Worm (Caenorhabditis elegans): ENCODE measurements around the gene cec-8.
"Not testable (repeated sequence)": the region's sequence is repeated elsewhere in the genome, so short reads cannot be mapped to it uniquely, and the experiment has no call there.

The cec-8 gene

ce11 chrIII:418649-419048 is 10.5 kb upstream of the cec-8 start, which contains the start of gene stim-1:
Gene stim-1 (minus strand): TSS chrIII:418749.
- no peak for TF ChIP-seq xnd-1 (tag; optimal IDR thresholded peaks at IDR 0.05)
- TF ChIP-seq ets-4 (GFP tag; optimal IDR thresholded peaks at IDR 0.05) = no peak
- no peak for TF ChIP-seq madf-6 (GFP tag; IDR thresholded peaks at IDR 0.05)
- TF ChIP-seq F49E8.2 (tag; optimal IDR thresholded peaks at IDR 0.05; ENCODE audit: insufficient read depth) = no peak
- TF ChIP-seq tbx-9 (tag; optimal IDR thresholded peaks at IDR 0.05; ENCODE audit: borderline replicate concordance) = no peak

DNA sequence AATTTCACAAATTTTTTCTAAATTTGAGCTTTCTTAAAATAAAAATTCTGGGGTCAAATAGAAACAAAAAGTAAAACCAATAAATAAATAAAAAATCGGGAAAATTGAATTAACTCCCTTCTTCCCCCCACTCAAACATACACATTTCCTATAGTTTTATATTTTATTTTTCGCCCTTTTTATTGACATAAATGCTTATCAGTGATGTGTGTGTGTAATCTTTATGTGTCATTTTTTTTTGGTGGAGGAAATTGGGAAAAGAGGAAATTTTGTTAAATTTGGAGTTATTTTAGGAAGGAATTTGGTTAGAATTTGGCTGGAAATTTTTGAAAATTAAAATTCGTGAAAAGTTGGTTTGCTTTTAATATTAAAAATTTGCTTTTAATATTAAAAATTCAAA is 6.6 kb upstream of the cec-8 start:
- no peak for TF ChIP-seq ekl-4 (GFP tag; IDR thresholded peaks at IDR 0.05)
- TF ChIP-seq ceh-27 (GFP tag; optimal IDR thresholded peaks at IDR 0.05) = no peak
- TF ChIP-seq snpc-4 (GFP tag; optimal IDR thresholded peaks at IDR 0.05) = no peak
- no peak for TF ChIP-seq snpc-4 (tag; optimal IDR thresholded peaks at IDR 0.05)
- no peak for TF ChIP-seq tbp1 (GFP tag; optimal IDR thresholded peaks at IDR 0.05)
- no peak for TF ChIP-seq K12H6.12 (tag; optimal IDR thresholded peaks at IDR 0.05)
- TF ChIP-seq Y53F4B.3 (GFP tag; IDR thresholded peaks at IDR 0.05) = no peak
- no peak for TF ChIP-seq snpc-3.4 (tag; optimal IDR thresholded peaks at IDR 0.05)
- no peak for TF ChIP-seq atf-7 (tag; optimal IDR thresholded peaks at IDR 0.05)
- no peak for TF ChIP-seq mcd-1 (GFP tag; IDR thresholded peaks at IDR 0.05)
- no peak for TF ChIP-seq Y56A3A.18 (GFP tag; IDR thresholded peaks at IDR 0.05)
- TF ChIP-seq T26A5.8 (tag; optimal IDR thresholded peaks at IDR 0.05) = no peak
- TF ChIP-seq F49E8.2 (tag; optimal IDR thresholded peaks at IDR 0.05; ENCODE audit: insufficient read depth) = no peak
- no peak for TF ChIP-seq Y53G8AR.9 (GFP tag; conservative IDR thresholded peaks at IDR 0.05)

DNA sequence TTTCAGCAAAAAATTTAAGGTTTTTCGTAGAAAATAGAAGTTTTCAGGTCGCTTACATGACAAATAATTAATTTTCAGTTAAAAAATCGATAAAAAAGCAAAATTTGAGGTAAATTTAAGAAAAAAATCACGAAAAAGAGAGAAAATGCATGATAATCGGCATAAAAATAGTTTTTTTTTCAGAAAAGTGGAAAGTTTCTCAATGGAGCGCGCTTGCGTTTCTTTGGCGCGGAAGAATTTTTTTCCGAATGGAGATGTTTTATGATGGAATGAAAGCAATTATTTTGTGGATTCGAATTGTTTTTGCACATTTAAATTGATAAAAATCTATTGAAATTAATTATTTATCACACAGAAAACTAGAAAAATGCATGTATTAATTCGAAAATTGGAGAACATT is 5.3 kb upstream of the cec-8 start:
- TF ChIP-seq efl-1 (GFP tag; optimal IDR thresholded peaks at IDR 0.05) (peak; percentile 44), dpl-1 (GFP tag; optimal IDR thresholded peaks at IDR 0.05) (peak; percentile 7), mcd-1 (GFP tag; IDR thresholded peaks at IDR 0.05) (peak; percentile 45; the same call in 1 of the 2 replicates), nhr-27 (tag; optimal IDR thresholded peaks at IDR 0.05) (no peak)

- TF ChIP-seq cebp-1 (GFP tag; IDR thresholded peaks at IDR 0.05) (peak; percentile 44; the same call in 1 of the 2 replicates), hsf-1 (GFP tag; IDR thresholded peaks at IDR 0.05) (peak; percentile 96), egl-18 (GFP tag; IDR thresholded peaks at IDR 0.05) (0 out of 2 replicates have a peak, but pooled peaks have one; percentile 12), dox-1 (GFP tag; IDR thresholded peaks at IDR 0.05) (peak; percentile 68), egrh-3 (GFP tag; IDR thresholded peaks at IDR 0.05) (peak; percentile 34; the same call in 1 of the 2 replicates)
- not testable (repeated sequence) for TF ChIP-seq cebp-1 (tag; optimal IDR thresholded peaks at IDR 0.05)
These were observed 4.3 kb upstream of the cec-8 start for ce11 chrIII:424814-425213.

ce11 chrIII:425421-426320 is 3.5 kb upstream of the cec-8 start:
- peak; percentile 33 for TF ChIP-seq madf-6 (GFP tag; IDR thresholded peaks at IDR 0.05)
- TF ChIP-seq ceh-40 (GFP tag; IDR thresholded peaks at IDR 0.05) = 0 out of 2 replicates have a peak, but pooled peaks have one; percentile 15
- 0 out of 2 replicates have a peak, but pooled peaks have one; percentile 14 for TF ChIP-seq ceh-100 (GFP tag; IDR thresholded peaks at IDR 0.05)
- 0 out of 2 replicates have a peak, but pooled peaks have one; percentile 59 for TF ChIP-seq ceh-58 (GFP tag; IDR thresholded peaks at IDR 0.05)
- 0 out of 2 replicates have a peak, but pooled peaks have one; percentile 20 for TF ChIP-seq egl-44 (GFP tag; IDR thresholded peaks at IDR 0.05)
- peak; percentile 94 for TF ChIP-seq hsf-1 (GFP tag; IDR thresholded peaks at IDR 0.05)
- 0 out of 2 replicates have a peak, but pooled peaks have one; percentile 10 for TF ChIP-seq D2030.7 (GFP tag; IDR thresholded peaks at IDR 0.05)
- TF ChIP-seq ekl-4 (GFP tag; IDR thresholded peaks at IDR 0.05) = peak; percentile 39; the same call in 1 of the 2 replicates
- TF ChIP-seq dox-1 (GFP tag; IDR thresholded peaks at IDR 0.05) = peak; percentile 58
